Worm (Caenorhabditis elegans) whole organism, L3 larva: ENCODE data around the gene F47B8.14.
"Not testable (repeated sequence)": the region's sequence is repeated elsewhere in the genome, so short reads cannot be mapped to it uniquely, and the experiment has no call there.

ENCODE experiments used
- ZK546.5 ChIP-seq: sonication (generic microtip); optimal IDR thresholded peaks from 2 replicates; lab custom pipeline; 2017; ENCODE audit warnings: missing biosample characterization, missing genetic modification characterization
- ceh-28 ChIP-seq: fragments of 150-350 bp; optimal IDR thresholded peaks from 2 replicates; lab custom pipeline; 2014; ENCODE audit warnings: missing biosample characterization, missing genetic modification reagents, missing genetic modification characterization
- ceh-82 ChIP-seq: fragments of 150-350 bp; optimal IDR thresholded peaks from 2 replicates; lab custom pipeline; 2014; ENCODE audit warnings: missing biosample characterization, missing genetic modification characterization
- elt-1 ChIP-seq: fragments of 150-350 bp; optimal IDR thresholded peaks from 2 replicates; lab custom pipeline; 2014; ENCODE audit warnings: missing biosample characterization, missing genetic modification characterization
- elt-3 ChIP-seq, 3 experiments: fragments of 150-350 bp in 1 of 3; sonication (generic microtip) in 2 of 3; optimal IDR thresholded peaks; 2 replicates in 2 of 3; 4 replicates in 1 of 3; lab custom pipeline; 2014 to 2017; ENCODE audit warnings: missing biosample characterization in 3 of 3, missing genetic modification characterization in 3 of 3
- eor-1 ChIP-seq, 2 experiments: fragments of 150-350 bp; optimal IDR thresholded peaks; 2 replicates each; lab custom pipeline; 2014 to 2018; ENCODE audit warnings: missing biosample characterization in 2 of 2, missing genetic modification characterization in 2 of 2
- fkh-10 ChIP-seq: sonication (generic microtip); optimal IDR thresholded peaks from 2 replicates; lab custom pipeline; 2017; ENCODE audit warnings: missing biosample characterization, missing genetic modification reagents, missing genetic modification characterization
- fkh-2 ChIP-seq: fragments of 150-350 bp; optimal IDR thresholded peaks from 2 replicates; lab custom pipeline; 2014; ENCODE audit warnings: missing biosample characterization, missing genetic modification reagents, missing genetic modification characterization
- fos-1 ChIP-seq: fragments of 150-350 bp; optimal IDR thresholded peaks from 2 replicates; lab custom pipeline; 2014; ENCODE audit warnings: missing biosample characterization, missing genetic modification characterization
- hmg-11 ChIP-seq: sonication (generic microtip); optimal IDR thresholded peaks from 2 replicates; lab custom pipeline; 2016; ENCODE audit warnings: missing genetic modification characterization, missing compliant biosample characterization
- jun-1 ChIP-seq: fragments of 150-350 bp; optimal IDR thresholded peaks from 2 replicates; lab custom pipeline; 2014; ENCODE audit warnings: missing biosample characterization, missing genetic modification reagents, missing genetic modification characterization
- lin-15B ChIP-seq: fragments of 150-350 bp; optimal IDR thresholded peaks from 2 replicates; lab custom pipeline; 2014; ENCODE audit warnings: missing biosample characterization, missing genetic modification characterization
- lin-39 ChIP-seq: fragments of 150-350 bp; optimal IDR thresholded peaks from 2 replicates; lab custom pipeline; 2018; ENCODE audit warnings: missing biosample characterization, missing genetic modification reagents, missing genetic modification characterization
- lsy-12 ChIP-seq: sonication (generic microtip); optimal IDR thresholded peaks from 2 replicates; lab custom pipeline; 2016; ENCODE audit warnings: mild to moderate bottlenecking, missing genetic modification characterization, missing compliant biosample characterization
- mdl-1 ChIP-seq: fragments of 150-350 bp; optimal IDR thresholded peaks from 2 replicates; lab custom pipeline; 2014; ENCODE audit warnings: missing biosample characterization, missing genetic modification characterization
- mml-1 ChIP-seq: fragments of 150-350 bp; sonication (generic microtip); optimal IDR thresholded peaks from 3 replicates; lab custom pipeline; 2014; ENCODE audit warnings: missing biosample characterization, missing genetic modification characterization
- nhr-12 ChIP-seq: fragments of 150-350 bp; optimal IDR thresholded peaks from 2 replicates; lab custom pipeline; 2014; ENCODE audit warnings: missing biosample characterization, missing genetic modification characterization
- nhr-23 ChIP-seq: fragments of 150-350 bp; optimal IDR thresholded peaks from 2 replicates; lab custom pipeline; 2014; ENCODE audit warnings: missing biosample characterization, missing genetic modification reagents, missing genetic modification characterization
- nhr-25 ChIP-seq: sonication (generic microtip); optimal IDR thresholded peaks from 2 replicates; lab custom pipeline; 2017; ENCODE audit warnings: missing biosample characterization, missing genetic modification characterization
- nhr-28 ChIP-seq: fragments of 150-350 bp; optimal IDR thresholded peaks from 2 replicates; lab custom pipeline; 2014; ENCODE audit warnings: missing biosample characterization, missing genetic modification characterization
- nhr-67 ChIP-seq: fragments of 150-350 bp; optimal IDR thresholded peaks from 2 replicates; lab custom pipeline; 2014; ENCODE audit warnings: missing biosample characterization, missing genetic modification characterization
- nhr-76 ChIP-seq: fragments of 150-350 bp; sonication (generic microtip); optimal IDR thresholded peaks from 5 replicates; lab custom pipeline; 2014; ENCODE audit warnings: missing biosample characterization, missing genetic modification characterization
- nhr-77 ChIP-seq: fragments of 150-350 bp; optimal IDR thresholded peaks from 2 replicates; lab custom pipeline; 2014; ENCODE audit warnings: missing biosample characterization, missing genetic modification characterization
- pha-4 ChIP-seq: fragments of 150-350 bp; optimal IDR thresholded peaks from 2 replicates; lab custom pipeline; 2014; ENCODE audit warnings: missing biosample characterization, missing genetic modification reagents, missing genetic modification characterization
- pqm-1 ChIP-seq: fragments of 150-350 bp; optimal IDR thresholded peaks from 2 replicates; lab custom pipeline; 2017; ENCODE audit warnings: missing biosample characterization, missing genetic modification characterization, inconsistent platforms
- skn-1 ChIP-seq: fragments of 150-350 bp; optimal IDR thresholded peaks from 2 replicates; lab custom pipeline; 2014; ENCODE audit warnings: missing biosample characterization, missing genetic modification characterization
- snpc-4 ChIP-seq: fragments of 150-350 bp; optimal IDR thresholded peaks from 2 replicates; lab custom pipeline; 2014; ENCODE audit warnings: missing biosample characterization, missing genetic modification characterization
- tbx-2 ChIP-seq: sonication (generic microtip); optimal IDR thresholded peaks from 2 replicates; lab custom pipeline; 2016; ENCODE audit warnings: mild to moderate bottlenecking, missing genetic modification characterization, missing compliant biosample characterization
- unc-39 ChIP-seq: sonication (generic microtip); optimal IDR thresholded peaks from 4 replicates; lab custom pipeline; 2017; ENCODE audit warnings: missing biosample characterization, missing genetic modification characterization
- unc-62 ChIP-seq: fragments of 150-350 bp; sonication (generic microtip); optimal IDR thresholded peaks from 4 replicates; lab custom pipeline; 2014; ENCODE audit warnings: missing biosample characterization, missing genetic modification reagents, missing genetic modification characterization
- ztf-11 ChIP-seq: fragments of 150-350 bp; optimal IDR thresholded peaks from 2 replicates; lab custom pipeline; 2014; ENCODE audit warnings: missing biosample characterization, missing genetic modification characterization

Gene F47B8.14

ce11 chrV:14320246-14320645 lies at the start of gene F47B8.14:
Gene F47B8.14, plus strand, starts transcription at chrV:14320546.
- TF ChIP-seq ZK546.5 (tag; lab: Kevin White, UChicago) (no peak), lin-39 (no peak), mml-1 (tag; lab: Kevin White, UChicago) (no peak), ceh-28 (no peak), elt-3 (tag; optimal IDR thresholded peaks at IDR 0.05; lab: Kevin White, UChicago) (no peak)

DNA sequence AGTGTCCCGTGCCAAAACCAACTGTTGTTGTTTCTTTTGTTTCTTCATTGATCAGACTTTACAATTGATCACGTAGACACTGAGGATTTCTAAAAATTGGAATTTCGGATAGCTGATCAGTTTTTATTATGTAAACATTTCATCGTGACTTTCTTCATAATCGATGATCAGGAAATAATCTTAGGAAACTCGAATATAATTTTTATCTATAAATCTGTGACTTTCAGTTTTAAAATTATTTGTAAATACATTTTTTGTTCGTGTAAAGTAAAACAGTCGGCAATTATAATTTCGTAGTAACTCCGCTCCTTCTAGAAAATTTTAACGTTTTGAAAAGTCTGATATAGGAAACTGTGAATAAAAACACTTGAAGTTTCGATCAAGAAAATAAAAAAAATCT lies 49.6 kb upstream of the F47B8.14 start, which contains the start of gene F40G12.5:
F40G12.5 (minus strand) TSS at position 101 of the 400 bp plus-strand sequence.
- TF ChIP-seq unc-39 (no peak), nhr-76 (tag; lab: Kevin White, UChicago) (no peak), ceh-82 (no peak), mdl-1 (tag; lab: Kevin White, UChicago) (no peak), pha-4 (tag; lab: Kevin White, UChicago) (no peak), nhr-12 (tag; lab: Kevin White, UChicago) (no peak), elt-1 (tag; lab: Kevin White, UChicago) (no peak), nhr-77 (no peak), hmg-11 (tag; lab: Kevin White, UChicago) (no peak), ztf-11 (tag; lab: Kevin White, UChicago) (no peak), fos-1 (tag; lab: Kevin White, UChicago) (no peak), nhr-67 (tag; lab: Kevin White, UChicago) (no peak), fkh-10 (GFP tag; lab: Kevin White, UChicago) (no peak), snpc-4 (tag; lab: Kevin White, UChicago) (no peak), nhr-25 (no peak), skn-1 (tag; lab: Kevin White, UChicago) (no peak)

- no peak for TF ChIP-seq pqm-1 (tag; lab: Kevin White, UChicago)
- no peak for TF ChIP-seq hmg-11 (tag; lab: Kevin White, UChicago)
- TF ChIP-seq jun-1, result no peak
- TF ChIP-seq ceh-82, result no peak
- TF ChIP-seq eor-1 (tag; optimal IDR thresholded peaks at IDR 0.05; lab: Kevin White, UChicago), result no peak
- TF ChIP-seq unc-62 (GFP tag; lab: Kevin White, UChicago), result no peak
- no peak for TF ChIP-seq nhr-76 (tag; lab: Kevin White, UChicago)
- no peak for TF ChIP-seq lin-15B (tag; lab: Kevin White, UChicago)
- TF ChIP-seq elt-3 (tag; optimal IDR thresholded peaks at IDR 0.05; lab: Kevin White, UChicago), result no peak
Observed at ce11 chrV:14273019-14273418, 47.3 kb upstream of the F47B8.14 start, which contains the start of gene F40G12.6. Gene F40G12.6, minus strand, starts transcription at chrV:14273119.

DNA sequence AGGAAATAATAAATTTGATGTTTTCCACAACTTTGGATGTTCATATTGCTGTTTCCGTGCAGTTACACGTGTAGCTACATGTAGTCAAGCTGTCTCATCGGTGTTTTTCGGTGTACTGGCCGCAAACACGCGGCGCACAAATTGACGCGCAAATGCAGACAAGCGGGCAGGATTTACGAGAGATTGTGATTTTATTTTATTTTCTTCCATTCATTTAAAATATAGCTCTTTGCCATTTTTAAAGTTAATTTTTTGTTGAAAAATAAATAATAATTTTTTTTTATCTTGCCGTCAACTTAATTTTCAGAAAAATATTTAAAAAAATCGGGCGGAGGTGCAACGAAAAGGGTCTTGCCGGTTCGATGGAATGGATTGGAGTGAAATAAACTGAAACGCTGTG lies 46.1 kb upstream of the F47B8.14 start, which contains the start of gene F40G12.7:
F40G12.7 (plus strand) TSS at position 301 of the 400 bp plus-strand sequence.
- not testable (repeated sequence) for TF ChIP-seq lin-39; fkh-2 (tag; lab: Kevin White, UChicago); nhr-28 (tag; lab: Kevin White, UChicago)

DNA sequence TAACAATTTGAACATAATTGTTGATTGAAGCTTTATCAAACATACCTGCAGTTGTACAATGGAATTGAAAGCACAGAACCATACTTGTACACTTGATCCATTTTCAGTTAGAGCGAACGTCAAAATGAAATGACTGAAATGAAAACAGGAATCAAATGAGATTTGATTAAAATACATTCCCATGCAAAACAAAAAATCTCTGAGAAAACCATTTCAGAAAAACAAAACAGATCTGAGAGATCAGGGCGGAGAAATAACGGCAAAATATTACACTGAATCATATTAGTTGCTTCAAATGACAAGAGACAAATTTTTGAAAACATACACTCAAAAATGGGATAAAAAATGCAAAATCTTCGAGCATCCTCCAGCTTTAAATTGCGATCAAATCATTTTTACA lies 40.6 kb upstream of the F47B8.14 start, which contains the start of gene srt-33:
srt-33 (minus strand) TSS at position 101 of the 400 bp plus-strand sequence.
- TF ChIP-seq fkh-2 (tag; lab: Kevin White, UChicago) (no peak), unc-62 (GFP tag; lab: Kevin White, UChicago) (no peak), elt-3 (tag; optimal IDR thresholded peaks at IDR 0.05; lab: Kevin White, UChicago) (no peak), tbx-2 (no peak), lsy-12 (tag; lab: Kevin White, UChicago) (no peak)

- TF ChIP-seq nhr-23 (no peak), pqm-1 (tag; lab: Kevin White, UChicago) (no peak), nhr-77 (no peak), skn-1 (tag; lab: Kevin White, UChicago) (no peak), ZK546.5 (tag; lab: Kevin White, UChicago) (no peak), jun-1 (no peak), nhr-76 (tag; lab: Kevin White, UChicago) (no peak), ceh-82 (no peak), nhr-25 (no peak)
Observed at ce11 chrV:14282222-14282709, 38.1 kb upstream of the F47B8.14 start, which contains the start of the genes srt-74 and F40G12.9. Gene srt-74, minus strand, starts transcription at chrV:14282322. Gene F40G12.9, plus strand, starts transcription at chrV:14282659.
